Worm (Caenorhabditis elegans) whole organism, L4 larva: Measurements from ENCODE around the gene nhr-58.
A peak's percentile ranks its signal among the peaks of the same experiment; 100 is the strongest.

Experiments
- F10B5.3 ChIP-seq: sonication (generic microtip); optimal IDR thresholded peaks from 2 replicates; lab custom pipeline; 2016; ENCODE audit warnings: mild to moderate bottlenecking, missing genetic modification characterization, missing compliant biosample characterization
- F26F4.8 ChIP-seq: fragments of 200-800 bp; sonication (Bioruptor generic); conservative IDR thresholded peaks from 2 replicates; pipeline ENCODE4 v1.3.6; 2022; ENCODE audit warnings: missing genetic modification characterization, missing compliant biosample characterization
- F49E8.2 ChIP-seq: sonication (generic microtip); optimal IDR thresholded peaks from 2 replicates; lab custom pipeline; 2016; ENCODE audit warnings: missing compliant biosample characterization, mild to moderate bottlenecking, missing genetic modification characterization, borderline replicate concordance
- T20F7.1 ChIP-seq: fragments of 200-800 bp; sonication (Bioruptor generic); optimal IDR thresholded peaks from 2 replicates; lab custom pipeline; 2018; ENCODE audit warnings: mild to moderate bottlenecking, missing genetic modification characterization, missing compliant biosample characterization
- Y105C5A.15 ChIP-seq: fragments of 200-800 bp; sonication (Bioruptor generic); IDR thresholded peaks from 2 replicates; pipeline ENCODE4 v1.3.6; 2022; ENCODE audit warnings: missing genetic modification characterization, missing compliant biosample characterization
- Y48G9A.11 ChIP-seq: fragments of 200-800 bp; sonication (Bioruptor generic); IDR thresholded peaks from 2 replicates; pipeline ENCODE4 v1.3.6; 2022; ENCODE audit warnings: missing genetic modification reagents, missing genetic modification characterization, missing compliant biosample characterization
- Y75B8A.6 ChIP-seq: fragments of 200-800 bp; sonication (Bioruptor generic); IDR thresholded peaks from 2 replicates; pipeline ENCODE4 v1.3.6; 2022; ENCODE audit warnings: missing genetic modification reagents, missing genetic modification characterization, missing compliant biosample characterization
- ZK337.2 ChIP-seq: fragments of 200-800 bp; sonication (Bioruptor generic); IDR thresholded peaks from 2 replicates; pipeline ENCODE4 v1.3.6; 2022; ENCODE audit warnings: missing genetic modification reagents, missing genetic modification characterization, missing compliant biosample characterization
- ZK546.5 ChIP-seq, 2 experiments: sonication (generic microtip); optimal IDR thresholded peaks; 2 replicates each; lab custom pipeline; 2017; ENCODE audit warnings: missing biosample characterization in 2 of 2, missing genetic modification characterization in 2 of 2
- aly-2 ChIP-seq: sonication (generic microtip); optimal IDR thresholded peaks from 2 replicates; lab custom pipeline; 2018; ENCODE audit warnings: missing biosample characterization, missing genetic modification characterization
- arid-1 ChIP-seq: fragments of 200-800 bp; sonication (Bioruptor generic); conservative IDR thresholded peaks from 2 replicates; pipeline ENCODE4 v1.3.6; 2022; ENCODE audit warnings: missing genetic modification reagents, missing genetic modification characterization, missing compliant biosample characterization
- ceh-20 ChIP-seq: fragments of 200-800 bp; sonication (Bioruptor generic); IDR thresholded peaks from 2 replicates; pipeline ENCODE4 v1.3.6; 2022; ENCODE audit warnings: missing genetic modification reagents, missing genetic modification characterization, missing compliant biosample characterization
- ceh-32 ChIP-seq: sonication (generic microtip); optimal IDR thresholded peaks from 2 replicates; lab custom pipeline; 2016; ENCODE audit warnings: mild to moderate bottlenecking, missing genetic modification characterization, missing compliant biosample characterization; ENCODE audit not compliant: poor library complexity
- ceh-82 ChIP-seq: sonication (generic microtip); optimal IDR thresholded peaks from 2 replicates; lab custom pipeline; 2017; ENCODE audit warnings: missing biosample characterization, missing genetic modification characterization
- ces-1 ChIP-seq: fragments of 150-350 bp; sonication (generic microtip); optimal IDR thresholded peaks from 4 replicates; lab custom pipeline; 2014; ENCODE audit warnings: missing biosample characterization, missing genetic modification reagents, missing genetic modification characterization
- daf-12 ChIP-seq: fragments of 150-350 bp; optimal IDR thresholded peaks from 2 replicates; lab custom pipeline; 2014; ENCODE audit warnings: missing biosample characterization, missing genetic modification reagents, missing genetic modification characterization
- daf-19 ChIP-seq: fragments of 200-800 bp; sonication (Bioruptor generic); conservative IDR thresholded peaks from 2 replicates; pipeline ENCODE4 v1.3.6; 2022; ENCODE audit warnings: missing genetic modification characterization, missing compliant biosample characterization
- dmd-6 ChIP-seq: fragments of 200-800 bp; sonication (Bioruptor generic); IDR thresholded peaks from 2 replicates; pipeline ENCODE4 v1.3.6; 2022; ENCODE audit warnings: missing genetic modification reagents, missing genetic modification characterization, missing compliant biosample characterization
- dmd-9 ChIP-seq: fragments of 200-800 bp; sonication (Bioruptor generic); IDR thresholded peaks from 2 replicates; pipeline ENCODE4 v1.3.6; 2022; ENCODE audit warnings: missing genetic modification reagents, missing genetic modification characterization, missing compliant biosample characterization
- dve-1 ChIP-seq: sonication (generic microtip); optimal IDR thresholded peaks from 2 replicates; lab custom pipeline; 2017; ENCODE audit warnings: antibody characterized with exemption, mild to moderate bottlenecking, missing genetic modification characterization, missing compliant biosample characterization; ENCODE audit not compliant: insufficient read depth
- egl-43 ChIP-seq: fragments of 200-800 bp; sonication (Bioruptor generic); IDR thresholded peaks from 2 replicates; pipeline ENCODE4 v1.3.6; 2022; ENCODE audit warnings: missing genetic modification reagents, missing genetic modification characterization, missing compliant biosample characterization
- fos-1 ChIP-seq: fragments of 150-350 bp; optimal IDR thresholded peaks from 2 replicates; lab custom pipeline; 2014; ENCODE audit warnings: missing biosample characterization, missing genetic modification characterization
- hif-1 ChIP-seq, 2 experiments: sonication (generic microtip); optimal IDR thresholded peaks; 2 replicates each; lab custom pipeline; 2016 to 2017; ENCODE audit warnings: missing compliant biosample characterization in 2 of 2, missing genetic modification characterization in 2 of 2, missing genetic modification reagents in 2 of 2, missing genotype in 2 of 2, mild to moderate bottlenecking in 1 of 2
- jun-1 ChIP-seq: fragments of 150-350 bp; optimal IDR thresholded peaks from 2 replicates; lab custom pipeline; 2014; ENCODE audit warnings: missing biosample characterization, missing genetic modification reagents, missing genetic modification characterization
- lim-7 ChIP-seq: fragments of 200-800 bp; sonication (Bioruptor generic); IDR thresholded peaks from 2 replicates; pipeline ENCODE4 v1.3.6; 2022; ENCODE audit warnings: missing genetic modification characterization, missing compliant biosample characterization
- lin-1 ChIP-seq: fragments of 200-800 bp; sonication (Bioruptor generic); IDR thresholded peaks from 2 replicates; pipeline ENCODE4 v1.3.6; 2022; ENCODE audit warnings: missing genetic modification reagents, missing genetic modification characterization, missing compliant biosample characterization
- lin-13 ChIP-seq: fragments of 150-350 bp; optimal IDR thresholded peaks from 2 replicates; lab custom pipeline; 2014; ENCODE audit warnings: missing biosample characterization, missing genetic modification reagents, missing genetic modification characterization
- lin-15B ChIP-seq: fragments of 150-350 bp; sonication (generic microtip); optimal IDR thresholded peaks from 3 replicates; lab custom pipeline; 2014; ENCODE audit warnings: missing biosample characterization, missing genetic modification characterization
- lir-3 ChIP-seq: sonication (generic microtip); optimal IDR thresholded peaks from 2 replicates; lab custom pipeline; 2016; ENCODE audit warnings: mild to moderate bottlenecking, missing genetic modification characterization, missing compliant biosample characterization
- lsy-2 ChIP-seq, 2 experiments: fragments of 150-350 bp in 1 of 2; sonication (generic microtip) in 1 of 2; optimal IDR thresholded peaks; 2 replicates each; lab custom pipeline; 2014 to 2017; ENCODE audit warnings: missing biosample characterization in 2 of 2, missing genetic modification characterization in 2 of 2
- madf-5 ChIP-seq, 2 experiments: fragments of 200-800 bp; sonication (Bioruptor generic); IDR thresholded peaks; 2 replicates each; pipeline ENCODE4 v1.3.6; 2022; ENCODE audit warnings: missing compliant biosample characterization in 2 of 2, missing genetic modification characterization in 2 of 2
- mxl-2 ChIP-seq: fragments of 200-800 bp; sonication (Bioruptor generic); conservative IDR thresholded peaks from 2 replicates; pipeline ENCODE4 v1.3.6; 2022; ENCODE audit warnings: missing genetic modification reagents, missing genetic modification characterization, missing compliant biosample characterization
- mxl-3 ChIP-seq: fragments of 200-800 bp; sonication (Bioruptor generic); optimal IDR thresholded peaks from 2 replicates; lab custom pipeline; 2018; ENCODE audit warnings: mild to moderate bottlenecking, missing genetic modification characterization, missing compliant biosample characterization
- nhr-102 ChIP-seq: sonication (generic microtip); optimal IDR thresholded peaks from 2 replicates; lab custom pipeline; 2016; ENCODE audit warnings: mild to moderate bottlenecking, missing genetic modification characterization, moderate library complexity, missing compliant biosample characterization
- nhr-28 ChIP-seq: fragments of 150-350 bp; optimal IDR thresholded peaks from 2 replicates; lab custom pipeline; 2014; ENCODE audit warnings: missing biosample characterization, missing genetic modification characterization
- nhr-6 ChIP-seq: fragments of 150-350 bp; optimal IDR thresholded peaks from 2 replicates; lab custom pipeline; 2014; ENCODE audit warnings: missing biosample characterization, missing genetic modification characterization
- php-3 ChIP-seq: fragments of 200-800 bp; sonication (Bioruptor generic); IDR thresholded peaks from 2 replicates; pipeline ENCODE4 v1.3.6; 2022; ENCODE audit warnings: missing genetic modification reagents, missing genetic modification characterization, missing compliant biosample characterization
- pqm-1 ChIP-seq: sonication (generic microtip); optimal IDR thresholded peaks from 2 replicates; lab custom pipeline; 2017; ENCODE audit warnings: missing biosample characterization, missing genetic modification characterization
- saeg-2 ChIP-seq: fragments of 200-800 bp; sonication (Bioruptor generic); IDR thresholded peaks from 2 replicates; pipeline ENCODE4 v1.3.6; 2022; ENCODE audit warnings: missing genetic modification reagents, missing genetic modification characterization, missing compliant biosample characterization
- tag-97 ChIP-seq: fragments of 200-800 bp; sonication (Bioruptor generic); IDR thresholded peaks from 2 replicates; pipeline ENCODE4 v1.3.6; 2022; ENCODE audit warnings: missing genetic modification characterization, missing compliant biosample characterization
- unc-130 ChIP-seq: sonication (generic microtip); optimal IDR thresholded peaks from 2 replicates; lab custom pipeline; 2016; ENCODE audit warnings: missing genetic modification reagents, missing genetic modification characterization, missing compliant biosample characterization
- vab-7 ChIP-seq: fragments of 200-800 bp; sonication (Bioruptor generic); IDR thresholded peaks from 2 replicates; pipeline ENCODE4 v1.3.6; 2022; ENCODE audit warnings: missing genetic modification reagents, missing genetic modification characterization, missing compliant biosample characterization
- zip-11 ChIP-seq: fragments of 200-800 bp; sonication (Bioruptor generic); IDR thresholded peaks from 2 replicates; pipeline ENCODE4 v1.3.6; 2022; ENCODE audit warnings: missing genetic modification characterization, missing compliant biosample characterization
- zip-2 ChIP-seq: fragments of 150-350 bp; optimal IDR thresholded peaks from 2 replicates; lab custom pipeline; 2014; ENCODE audit warnings: missing biosample characterization, missing genetic modification characterization
- ztf-11 ChIP-seq: fragments of 150-350 bp; optimal IDR thresholded peaks from 2 replicates; lab custom pipeline; 2014; ENCODE audit warnings: missing biosample characterization, missing genetic modification characterization
- ztf-7 ChIP-seq: fragments of 150-350 bp; optimal IDR thresholded peaks from 2 replicates; lab custom pipeline; 2014; ENCODE audit warnings: missing biosample characterization, missing genetic modification characterization

The nhr-58 gene

DNA sequence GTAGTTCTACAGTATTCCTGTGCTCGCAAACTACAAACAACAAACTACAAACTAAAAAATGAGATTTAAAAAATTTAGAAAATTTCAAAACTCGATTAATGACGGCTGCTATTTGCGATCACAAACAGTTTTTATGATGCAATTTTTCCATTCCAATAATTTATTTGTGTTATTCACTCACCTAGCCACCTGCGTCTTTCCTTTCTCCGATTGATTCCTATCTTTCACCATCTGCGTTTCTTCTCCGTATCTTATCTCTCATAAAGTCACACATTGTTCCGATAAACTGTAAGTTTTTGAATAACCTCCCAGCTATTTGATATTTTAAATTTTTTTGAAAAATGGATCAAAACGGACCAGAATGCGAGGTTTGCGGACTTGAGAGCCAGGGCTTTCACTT lies 2.1 kb downstream of the nhr-58 start, which contains the start of gene nhr-132 (continued):
- no peak for TF ChIP-seq saeg-2 (GFP tag; lab: Robert Waterston, UW)
- TF ChIP-seq F26F4.8 (GFP tag; lab: Robert Waterston, UW) = no peak
- TF ChIP-seq zip-11 (GFP tag; lab: Robert Waterston, UW) = no peak
- no peak for TF ChIP-seq ceh-82 (tag; lab: Kevin White, UChicago)
- no peak for TF ChIP-seq Y48G9A.11 (GFP tag; lab: Robert Waterston, UW)
- TF ChIP-seq nhr-28 (tag; lab: Kevin White, UChicago) = peak; percentile 77
- TF ChIP-seq dmd-6 = peak; percentile 61
- TF ChIP-seq daf-19 (GFP tag; lab: Robert Waterston, UW) = no peak
- TF ChIP-seq lir-3 (tag; lab: Kevin White, UChicago) = no peak
- 0 out of 2 replicates have a peak, but pooled peaks have one; percentile 8 for TF ChIP-seq lin-1
- TF ChIP-seq tag-97 (GFP tag; lab: Robert Waterston, UW) = no peak
- no peak for TF ChIP-seq pqm-1 (tag; lab: Kevin White, UChicago)
- no peak for TF ChIP-seq F49E8.2 (tag; lab: Kevin White, UChicago)
- TF ChIP-seq nhr-6 = no peak
- TF ChIP-seq zip-2 (tag; lab: Kevin White, UChicago) = peak; percentile 0
- TF ChIP-seq daf-12 = no peak
- TF ChIP-seq mxl-3 (GFP tag; lab: Kevin White, UChicago) = no peak
- TF ChIP-seq unc-130 (GFP tag; lab: Kevin White, UChicago) = no peak
- no peak for TF ChIP-seq F10B5.3
- TF ChIP-seq arid-1 (GFP tag; lab: Robert Waterston, UW) = no peak
- TF ChIP-seq ztf-11 (tag; lab: Kevin White, UChicago) = no peak
- no peak for TF ChIP-seq ZK546.5 (tag; optimal IDR thresholded peaks at IDR 0.05; lab: Kevin White, UChicago)
- TF ChIP-seq vab-7 (GFP tag; lab: Robert Waterston, UW) = no peak
- TF ChIP-seq ZK337.2 (GFP tag; lab: Robert Waterston, UW) = no peak
- no peak for TF ChIP-seq Y75B8A.6 (GFP tag; lab: Robert Waterston, UW)
- TF ChIP-seq ces-1 (GFP tag; lab: Kevin White, UChicago) = no peak
- peak; percentile 74 for TF ChIP-seq dve-1 (tag; lab: Kevin White, UChicago)
- no peak for TF ChIP-seq lin-15B (tag; lab: Kevin White, UChicago)
- TF ChIP-seq jun-1 = no peak
- TF ChIP-seq lin-13 = no peak
- TF ChIP-seq php-3 = peak; percentile 70
- no peak for TF ChIP-seq dmd-9
- TF ChIP-seq aly-2 (tag; lab: Kevin White, UChicago) = no peak
- TF ChIP-seq lsy-2 (tag; optimal IDR thresholded peaks at IDR 0.05; lab: Kevin White, UChicago) = peak in 1 of 2 experiments; percentile 55
- no peak for TF ChIP-seq T20F7.1 (GFP tag; lab: Kevin White, UChicago)
- no peak for TF ChIP-seq ceh-32
- no peak for TF ChIP-seq hif-1 (tag; optimal IDR thresholded peaks at IDR 0.05; lab: Kevin White, UChicago)
- TF ChIP-seq fos-1 (tag; lab: Kevin White, UChicago) = no peak
- TF ChIP-seq mxl-2 = no peak
- no peak for TF ChIP-seq lim-7 (GFP tag; lab: Robert Waterston, UW)
- no peak for TF ChIP-seq egl-43
- TF ChIP-seq madf-5 (GFP tag; IDR thresholded peaks at IDR 0.05; lab: Robert Waterston, UW) = no peak
- TF ChIP-seq ceh-20 (GFP tag; lab: Robert Waterston, UW) = no peak
- TF ChIP-seq Y105C5A.15 (GFP tag; lab: Robert Waterston, UW) = no peak
- peak; percentile 43 for TF ChIP-seq ztf-7
- TF ChIP-seq nhr-102 (tag; lab: Kevin White, UChicago) = peak; percentile 64
